Fruit fly (Drosophila melanogaster) whole organism, pupa: Measurements from ENCODE around the gene mbc.

Experiments
- CG10348 ChIP-seq: fragments of 200-800 bp; sonication (Bioruptor generic); IDR thresholded peaks from 2 replicates; pipeline ENCODE4 v1.3.6; 2022; ENCODE audit warnings: missing biosample characterization, missing genetic modification characterization
- CG12605 ChIP-seq: fragments of 200-800 bp; sonication (Bioruptor generic); IDR thresholded peaks from 2 replicates; pipeline ENCODE4 v1.3.6; 2022; ENCODE audit warnings: missing biosample characterization, missing genetic modification characterization
- CG13204 ChIP-seq: fragments of 200-800 bp; sonication (Bioruptor generic); optimal IDR thresholded peaks from 2 replicates; lab custom pipeline; 2018; ENCODE audit warnings: missing biosample characterization, mild to moderate bottlenecking, missing genetic modification characterization, moderate library complexity
- CG14655 ChIP-seq: fragments of 200-800 bp; sonication (Bioruptor generic); optimal IDR thresholded peaks from 3 replicates; lab custom pipeline; 2017; ENCODE audit warnings: mild to moderate bottlenecking, missing biosample characterization, missing genetic modification reagents, missing genetic modification characterization
- CG15710 ChIP-seq: fragments of 200-800 bp; sonication (Bioruptor generic); optimal IDR thresholded peaks from 2 replicates; lab custom pipeline; 2018; ENCODE audit warnings: missing biosample characterization, mild to moderate bottlenecking, missing genetic modification characterization, moderate library complexity
- CG17806 ChIP-seq: fragments of 200-800 bp; sonication (Bioruptor generic); optimal IDR thresholded peaks from 2 replicates; lab custom pipeline; 2018; ENCODE audit warnings: missing biosample characterization, mild to moderate bottlenecking, missing genetic modification characterization, moderate library complexity
- CG32121 ChIP-seq: fragments of 200-800 bp; sonication (Bioruptor generic); IDR thresholded peaks from 2 replicates; pipeline ENCODE4 v1.3.6; 2022; ENCODE audit warnings: missing biosample characterization, missing genetic modification characterization
- CG34367 ChIP-seq: fragments of 200-800 bp; sonication (Bioruptor generic); optimal IDR thresholded peaks from 2 replicates; lab custom pipeline; 2018; ENCODE audit warnings: missing biosample characterization, mild to moderate bottlenecking, missing genetic modification characterization
- CG8301 ChIP-seq: fragments of 200-800 bp; sonication (Bioruptor generic); optimal IDR thresholded peaks from 2 replicates; lab custom pipeline; 2018; ENCODE audit warnings: missing biosample characterization, mild to moderate bottlenecking, missing genetic modification characterization
- D1 ChIP-seq: fragments of 200-800 bp; sonication (Bioruptor generic); optimal IDR thresholded peaks from 2 replicates; lab custom pipeline; 2018; ENCODE audit warnings: missing biosample characterization, mild to moderate bottlenecking, missing genetic modification characterization, moderate library complexity
- EcR ChIP-seq: fragments of 200-800 bp; sonication (Bioruptor generic); optimal IDR thresholded peaks from 3 replicates; lab custom pipeline; 2019; ENCODE audit warnings: missing biosample characterization, missing genetic modification characterization, mild to moderate bottlenecking, moderate library complexity, missing genetic modification reagents
- Pif1B ChIP-seq: fragments of 200-800 bp; sonication (Bioruptor generic); optimal IDR thresholded peaks from 3 replicates; lab custom pipeline; 2016; ENCODE audit warnings: missing biosample characterization, missing genetic modification characterization
- gl ChIP-seq: fragments of 200-800 bp; sonication (Bioruptor generic); optimal IDR thresholded peaks from 2 replicates; lab custom pipeline; 2018; ENCODE audit warnings: missing biosample characterization, mild to moderate bottlenecking, missing genetic modification characterization
- rn ChIP-seq: fragments of 200-800 bp; sonication (Bioruptor generic); IDR thresholded peaks from 2 replicates; pipeline ENCODE4 v1.3.6; 2022; ENCODE audit warnings: missing biosample characterization, missing genetic modification characterization

- no peak for TF ChIP-seq rn (GFP tag; lab: Robert Waterston, UW)
- no peak for TF ChIP-seq CG15710 (tag; lab: Kevin White, UChicago)
- no peak for TF ChIP-seq CG13204 (GFP tag; lab: Kevin White, UChicago)
- no peak for TF ChIP-seq EcR (GFP tag; lab: Kevin White, UChicago)
- no peak for TF ChIP-seq gl (tag; lab: Kevin White, UChicago)
- TF ChIP-seq CG14655: no peak
- TF ChIP-seq D1 (tag; lab: Kevin White, UChicago): no peak
- TF ChIP-seq CG34367 (tag; lab: Kevin White, UChicago): no peak
- no peak for TF ChIP-seq CG17806 (tag; lab: Kevin White, UChicago)
- TF ChIP-seq Pif1B: no peak
- no peak for TF ChIP-seq CG32121 (GFP tag; lab: Robert Waterston, UW)
- TF ChIP-seq CG12605 (GFP tag; lab: Robert Waterston, UW): no peak
- no peak for TF ChIP-seq CG8301 (tag; lab: Kevin White, UChicago)
- no peak for TF ChIP-seq CG10348 (GFP tag; lab: Robert Waterston, UW)
Observed at dm6 chr3R:23790483-23791175, 9.1 kb downstream of the mbc start.
